In genomic region chrX:5637543-5637942, dm6 we compare ENCODE assay signal across 3 fruit fly cellular contexts.
A peak's percentile ranks its signal among the peaks of the same experiment; 100 is the strongest.
TF ChIP-seq lines count a peak whose summit lies in the region.

No protein-coding gene starts in this region.

- no peak for TF ChIP-seq CTCF in whole organism, embryonic (GFP tag; optimal IDR thresholded peaks at IDR 0.05; lab: Kevin White, UChicago)

TF ChIP-seq in whole organism, adult, 20 proteins besides CTCF, POLR2A, EP300 and RAD21:
- TF ChIP-seq pad (GFP tag; optimal IDR thresholded peaks at IDR 0.05; lab: Kevin White, UChicago) (peak; percentile 92), CG7045 (GFP tag; optimal IDR thresholded peaks at IDR 0.05; lab: Kevin White, UChicago) (no peak)

TF ChIP-seq in whole organism, embryonic, 481 proteins besides CTCF, POLR2A, EP300 and RAD21:
- TF ChIP-seq Nf-YC (tag; optimal IDR thresholded peaks at IDR 0.05; lab: Kevin White, UChicago) (peak; percentile 54), CG1832 (GFP tag; optimal IDR thresholded peaks at IDR 0.05; lab: Kevin White, UChicago) (peak; percentile 90), Hr51 (GFP tag; optimal IDR thresholded peaks at IDR 0.05; lab: Kevin White, UChicago) (peak in 1 of 2 experiments; percentile 7), dm (GFP tag; optimal IDR thresholded peaks at IDR 0.05; lab: Kevin White, UChicago) (no peak), chinmo (GFP tag; IDR thresholded peaks at IDR 0.05; lab: Robert Waterston, UW; ENCODE audit: partially characterized antibody) (0 out of 4 replicates have a peak, but pooled peaks have one; percentile 20), Med (GFP tag; lab: Kevin White, UChicago) (peak; percentile 47), Trl (optimal IDR thresholded peaks at IDR 0.05; lab: Kevin White, UChicago) (peak; percentile 57 to 72), Trl (GFP tag; optimal IDR thresholded peaks at IDR 0.05; lab: Kevin White, UChicago) (no peak), ewg (GFP tag; optimal IDR thresholded peaks at IDR 0.05; lab: Kevin White, UChicago) (peak; percentile 91), HLH3B (GFP tag; IDR thresholded peaks at IDR 0.05; lab: Robert Waterston, UW) (no peak), CG10321 (GFP tag; IDR thresholded peaks at IDR 0.05; lab: Robert Waterston, UW) (peak; percentile 63; the same call in 1 of the 2 replicates), Dek (tag; optimal IDR thresholded peaks at IDR 0.05; lab: Kevin White, UChicago) (no peak)

TF ChIP-seq in whole organism, wandering third instar larva, 38 proteins besides CTCF, POLR2A, EP300 and RAD21:
- TF ChIP-seq Dif (GFP tag; optimal IDR thresholded peaks at IDR 0.05; lab: Kevin White, UChicago; ENCODE audit: partially characterized antibody) (peak; percentile 16), CrebA (GFP tag; optimal IDR thresholded peaks at IDR 0.05; lab: Kevin White, UChicago; ENCODE audit: borderline replicate concordance) (no peak)
TF ChIP-seq in whole organism, wandering third instar larva: peak in this region for 1.
